Fruit fly (Drosophila melanogaster) Kc167 (cell line): Measurements from ENCODE around the gene orb2.

ENCODE experiments used
- Myc ChIP-seq: fragments of >200 bp; optimal IDR thresholded peaks from 2 replicates; lab custom pipeline; 2017; ENCODE audit warnings: missing external identifiers
- Sin3A ChIP-seq: fragments of >200 bp; optimal IDR thresholded peaks from 2 replicates; lab custom pipeline; 2018; ENCODE audit warnings: missing external identifiers
- h ChIP-seq: fragments of >200 bp; optimal IDR thresholded peaks from 3 replicates; lab custom pipeline; 2018; ENCODE audit warnings: missing external identifiers
- insv ChIP-seq: fragments of >200 bp; optimal IDR thresholded peaks from 3 replicates; lab custom pipeline; 2018; ENCODE audit warnings: missing external identifiers
- psq ChIP-seq: fragments of >200 bp; optimal IDR thresholded peaks from 2 replicates; lab custom pipeline; 2017; ENCODE audit warnings: missing external identifiers

DNA sequence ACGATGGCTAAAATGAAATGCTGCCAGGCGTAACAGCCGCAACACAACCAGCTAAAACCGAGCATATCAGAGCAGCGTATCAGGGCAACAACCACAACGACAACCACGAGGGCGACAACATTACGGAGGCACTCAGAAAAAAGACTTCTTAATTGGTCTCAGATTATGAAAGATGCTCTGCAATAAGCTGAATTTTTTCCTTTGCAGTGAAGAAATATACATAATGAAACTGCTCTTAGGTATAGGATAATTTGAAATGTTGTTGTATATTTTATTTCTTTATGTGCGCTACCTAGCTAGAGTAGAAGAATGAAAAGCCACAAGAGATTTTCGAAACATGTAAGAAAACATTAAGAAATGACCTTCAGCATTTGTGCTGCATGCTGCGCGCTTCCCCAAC is 24.7 kb downstream of the orb2 start:
- TF ChIP-seq Myc (lab: Kevin White, UChicago), result no peak
- TF ChIP-seq psq (lab: Kevin White, UChicago), result no peak
- no peak for TF ChIP-seq insv (lab: Kevin White, UChicago)
- TF ChIP-seq h (lab: Kevin White, UChicago), result no peak
- TF ChIP-seq Sin3A, result no peak
